Worm (Caenorhabditis elegans) whole organism, L3 larva: ENCODE data around the gene msp-55.
"Not testable (repeated sequence)": the region's sequence is repeated elsewhere in the genome, so short reads cannot be mapped to it uniquely, and the experiment has no call there.

Experiments used
- egl-27 ChIP-seq: sonication (generic microtip); optimal IDR thresholded peaks from 4 replicates; lab custom pipeline; 2017; ENCODE audit warnings: missing biosample characterization, missing genetic modification reagents, missing genetic modification characterization
- elt-3 ChIP-seq, 3 experiments: fragments of 150-350 bp in 1 of 3; sonication (generic microtip) in 2 of 3; optimal IDR thresholded peaks; 2 replicates in 2 of 3; 4 replicates in 1 of 3; lab custom pipeline; 2014 to 2017; ENCODE audit warnings: missing biosample characterization in 3 of 3, missing genetic modification characterization in 3 of 3
- fkh-10 ChIP-seq: sonication (generic microtip); optimal IDR thresholded peaks from 2 replicates; lab custom pipeline; 2017; ENCODE audit warnings: missing biosample characterization, missing genetic modification reagents, missing genetic modification characterization
- lin-15B ChIP-seq: fragments of 150-350 bp; optimal IDR thresholded peaks from 2 replicates; lab custom pipeline; 2014; ENCODE audit warnings: missing biosample characterization, missing genetic modification characterization
- lin-39 ChIP-seq: fragments of 150-350 bp; optimal IDR thresholded peaks from 2 replicates; lab custom pipeline; 2018; ENCODE audit warnings: missing biosample characterization, missing genetic modification reagents, missing genetic modification characterization
- nfya-1 ChIP-seq: sonication (generic microtip); optimal IDR thresholded peaks from 2 replicates; lab custom pipeline; 2017; ENCODE audit warnings: missing genetic modification characterization, mild to moderate bottlenecking, missing compliant biosample characterization, antibody characterized with exemption, moderate library complexity; ENCODE audit not compliant: insufficient read depth
- nhr-76 ChIP-seq: fragments of 150-350 bp; sonication (generic microtip); optimal IDR thresholded peaks from 5 replicates; lab custom pipeline; 2014; ENCODE audit warnings: missing biosample characterization, missing genetic modification characterization
- pha-4 ChIP-seq: fragments of 150-350 bp; optimal IDR thresholded peaks from 2 replicates; lab custom pipeline; 2014; ENCODE audit warnings: missing biosample characterization, missing genetic modification reagents, missing genetic modification characterization
- sea-2 ChIP-seq: fragments of 150-350 bp; sonication (generic microtip); optimal IDR thresholded peaks from 4 replicates; lab custom pipeline; 2014; ENCODE audit warnings: missing biosample characterization, missing genetic modification reagents, missing genetic modification characterization
- tbx-2 ChIP-seq: sonication (generic microtip); optimal IDR thresholded peaks from 2 replicates; lab custom pipeline; 2016; ENCODE audit warnings: mild to moderate bottlenecking, missing genetic modification characterization, missing compliant biosample characterization
- unc-39 ChIP-seq: sonication (generic microtip); optimal IDR thresholded peaks from 4 replicates; lab custom pipeline; 2017; ENCODE audit warnings: missing biosample characterization, missing genetic modification characterization
- ztf-4 ChIP-seq: fragments of 150-350 bp; optimal IDR thresholded peaks from 2 replicates; lab custom pipeline; 2014; ENCODE audit warnings: missing biosample characterization, missing genetic modification characterization

ce11 chrIV:5017075-5017474 lies 38.7 kb downstream of the msp-55 start, which contains the start of gene T28H11.7:
- TF ChIP-seq unc-39 (tag; lab: Kevin White, UChicago); fkh-10 (GFP tag; lab: Kevin White, UChicago); ztf-4 (tag; lab: Kevin White, UChicago); elt-3 (tag; optimal IDR thresholded peaks at IDR 0.05; lab: Kevin White, UChicago); lin-15B (tag; lab: Kevin White, UChicago); sea-2 (GFP tag; lab: Kevin White, UChicago); nhr-76; pha-4 (tag; lab: Kevin White, UChicago); tbx-2 (tag; lab: Kevin White, UChicago); lin-39 (tag; lab: Kevin White, UChicago); nfya-1; egl-27 (tag; lab: Kevin White, UChicago): not testable (repeated sequence)
